Fruit fly (Drosophila melanogaster) whole organism, prepupa: ENCODE data around the gene CG6055.

Experiments
- CG10631 ChIP-seq: fragments of 200-800 bp; sonication (Bioruptor generic); optimal IDR thresholded peaks from 2 replicates; lab custom pipeline; 2016; ENCODE audit warnings: missing biosample characterization, missing genetic modification characterization
- CG10669 ChIP-seq: fragments of 200-800 bp; sonication (Bioruptor generic); optimal IDR thresholded peaks from 3 replicates; lab custom pipeline; 2018; ENCODE audit warnings: missing biosample characterization, mild to moderate bottlenecking, missing genetic modification characterization, moderate library complexity
- CG11294 ChIP-seq: fragments of 200-800 bp; sonication (Bioruptor generic); IDR thresholded peaks from 2 replicates; pipeline ENCODE4 v1.3.6; 2022; ENCODE audit warnings: missing biosample characterization, missing genetic modification characterization
- CG11762 ChIP-seq: fragments of 200-800 bp; sonication (Bioruptor generic); optimal IDR thresholded peaks from 3 replicates; lab custom pipeline; 2016; ENCODE audit warnings: missing biosample characterization, missing genetic modification characterization; ENCODE audit not compliant: insufficient read depth
- CG11902 ChIP-seq: fragments of 200-800 bp; sonication (Bioruptor generic); optimal IDR thresholded peaks from 3 replicates; lab custom pipeline; 2016; ENCODE audit warnings: missing biosample characterization, missing genetic modification characterization
- CG1621 ChIP-seq: fragments of 200-800 bp; sonication (Bioruptor generic); optimal IDR thresholded peaks from 3 replicates; lab custom pipeline; 2018; ENCODE audit warnings: missing biosample characterization, mild to moderate bottlenecking, missing genetic modification characterization
- CG16779 ChIP-seq: fragments of 200-800 bp; sonication (Bioruptor generic); optimal IDR thresholded peaks from 3 replicates; lab custom pipeline; 2017; ENCODE audit warnings: missing biosample characterization, mild to moderate bottlenecking, missing genetic modification characterization
- CG3032 ChIP-seq: fragments of 200-800 bp; optimal IDR thresholded peaks from 2 replicates; lab custom pipeline; 2019; ENCODE audit warnings: missing biosample characterization, mild to moderate bottlenecking, missing genetic modification characterization, moderate library complexity
- CG31627 ChIP-seq: fragments of 200-800 bp; sonication (Bioruptor generic); optimal IDR thresholded peaks from 3 replicates; lab custom pipeline; 2016; ENCODE audit warnings: missing biosample characterization, missing genetic modification characterization
- CG34406 ChIP-seq: fragments of 200-800 bp; sonication (Bioruptor generic); optimal IDR thresholded peaks from 3 replicates; lab custom pipeline; 2016; ENCODE audit warnings: missing biosample characterization, missing genetic modification characterization
- CG4318 ChIP-seq: fragments of 200-800 bp; sonication (Bioruptor generic); optimal IDR thresholded peaks from 3 replicates; lab custom pipeline; 2017; ENCODE audit warnings: missing biosample characterization, mild to moderate bottlenecking, missing genetic modification characterization
- CG6163 ChIP-seq: fragments of 200-800 bp; sonication (Bioruptor generic); IDR thresholded peaks from 3 replicates; pipeline ENCODE4 v1.3.6; 2022; ENCODE audit warnings: missing biosample characterization, missing genetic modification characterization
- CG6276 ChIP-seq: fragments of 200-800 bp; sonication (Bioruptor generic); optimal IDR thresholded peaks from 2 replicates; lab custom pipeline; 2017; ENCODE audit warnings: missing biosample characterization, mild to moderate bottlenecking, missing genetic modification characterization
- CG6792 ChIP-seq: fragments of 200-800 bp; sonication (Bioruptor generic); optimal IDR thresholded peaks from 3 replicates; lab custom pipeline; 2016; ENCODE audit warnings: missing biosample characterization, missing genetic modification characterization
- CG6808 ChIP-seq: fragments of 200-800 bp; sonication (Bioruptor generic); optimal IDR thresholded peaks from 3 replicates; lab custom pipeline; 2017; ENCODE audit warnings: missing biosample characterization, missing genetic modification characterization, mild to moderate bottlenecking, moderate library complexity, missing genetic modification reagents
- CG6854 ChIP-seq: fragments of 200-800 bp; sonication (Bioruptor generic); optimal IDR thresholded peaks from 2 replicates; lab custom pipeline; 2017; ENCODE audit warnings: missing biosample characterization, mild to moderate bottlenecking, missing genetic modification characterization
- CG7368 ChIP-seq: fragments of 200-800 bp; sonication (Bioruptor generic); optimal IDR thresholded peaks from 3 replicates; lab custom pipeline; 2016; ENCODE audit warnings: missing biosample characterization, missing genetic modification characterization
- CG8119 ChIP-seq: fragments of 200-800 bp; sonication (Bioruptor generic); IDR thresholded peaks from 3 replicates; pipeline ENCODE4 v1.3.6; 2022; ENCODE audit warnings: missing biosample characterization, missing genetic modification characterization
- CG8319 ChIP-seq: fragments of 200-800 bp; sonication (Bioruptor generic); optimal IDR thresholded peaks from 3 replicates; lab custom pipeline; 2016; ENCODE audit warnings: missing biosample characterization, missing genetic modification characterization
- CG8632 ChIP-seq: fragments of 200-800 bp; sonication (Bioruptor generic); optimal IDR thresholded peaks from 3 replicates; lab custom pipeline; 2016; ENCODE audit warnings: missing biosample characterization, missing genetic modification characterization
- Eip78C ChIP-seq: fragments of 200-800 bp; sonication (Bioruptor generic); peaks from one replicate; lab custom pipeline; 2016; ENCODE audit warnings: missing biosample characterization, missing genetic modification characterization
- Eip93F ChIP-seq: fragments of 200-800 bp; sonication (Bioruptor generic); optimal IDR thresholded peaks from 2 replicates; lab custom pipeline; 2016; ENCODE audit warnings: missing biosample characterization, mild to moderate bottlenecking, missing genetic modification characterization
- Ets21C ChIP-seq: fragments of 200-800 bp; sonication (Bioruptor generic); optimal IDR thresholded peaks from 3 replicates; lab custom pipeline; 2016; ENCODE audit warnings: missing biosample characterization, missing genetic modification characterization
- Gug ChIP-seq: fragments of 200-800 bp; sonication (Bioruptor generic); IDR thresholded peaks from 2 replicates; pipeline ENCODE4 v1.3.6; 2022; ENCODE audit warnings: missing biosample characterization, missing genetic modification characterization
- Hr39 ChIP-seq: fragments of 200-800 bp; sonication (Bioruptor generic); optimal IDR thresholded peaks from 2 replicates; lab custom pipeline; 2016; ENCODE audit warnings: missing biosample characterization, missing genetic modification characterization
- Hr4 ChIP-seq: fragments of 200-800 bp; sonication (Bioruptor generic); optimal IDR thresholded peaks from 3 replicates; lab custom pipeline; 2016; ENCODE audit warnings: missing biosample characterization, missing genetic modification characterization
- Lpt ChIP-seq: fragments of 200-800 bp; sonication (Bioruptor generic); optimal IDR thresholded peaks from 3 replicates; lab custom pipeline; 2016; ENCODE audit warnings: missing biosample characterization, missing genetic modification characterization
- Met ChIP-seq: fragments of 200-800 bp; sonication (Bioruptor generic); optimal IDR thresholded peaks from 3 replicates; lab custom pipeline; 2016; ENCODE audit warnings: missing biosample characterization, missing genetic modification characterization
- OdsH ChIP-seq: fragments of 200-800 bp; sonication (Bioruptor generic); optimal IDR thresholded peaks from 3 replicates; lab custom pipeline; 2016; ENCODE audit warnings: missing biosample characterization, missing genetic modification characterization
- Smox ChIP-seq: fragments of 200-800 bp; sonication (Bioruptor generic); optimal IDR thresholded peaks from 3 replicates; lab custom pipeline; 2016; ENCODE audit warnings: missing biosample characterization, missing genetic modification characterization
- Sox14 ChIP-seq: fragments of 200-800 bp; sonication (Bioruptor generic); optimal IDR thresholded peaks from 3 replicates; lab custom pipeline; 2016; ENCODE audit warnings: missing biosample characterization, missing genetic modification characterization
- Sox15 ChIP-seq: fragments of 200-800 bp; sonication (Bioruptor generic); optimal IDR thresholded peaks from 3 replicates; lab custom pipeline; 2016; ENCODE audit warnings: missing biosample characterization, missing genetic modification characterization
- achi ChIP-seq: fragments of 200-800 bp; sonication (Bioruptor generic); optimal IDR thresholded peaks from 3 replicates; lab custom pipeline; 2016; ENCODE audit warnings: missing biosample characterization, missing genetic modification characterization
- acj6 ChIP-seq: fragments of 200-800 bp; sonication (Bioruptor generic); optimal IDR thresholded peaks from 3 replicates; lab custom pipeline; 2016; ENCODE audit warnings: missing biosample characterization, missing genetic modification characterization
- dac ChIP-seq: fragments of 200-800 bp; sonication (Bioruptor generic); optimal IDR thresholded peaks from 2 replicates; lab custom pipeline; 2017; ENCODE audit warnings: missing biosample characterization, mild to moderate bottlenecking, missing genetic modification characterization
- dsx ChIP-seq: fragments of 200-800 bp; optimal IDR thresholded peaks from 3 replicates; lab custom pipeline; 2019; ENCODE audit warnings: missing biosample characterization, mild to moderate bottlenecking, missing genetic modification characterization, moderate library complexity; ENCODE audit not compliant: poor library complexity, severe bottlenecking
- fd59A ChIP-seq: fragments of 200-800 bp; sonication (Bioruptor generic); optimal IDR thresholded peaks from 2 replicates; lab custom pipeline; 2017; ENCODE audit warnings: missing biosample characterization, mild to moderate bottlenecking, missing genetic modification characterization, missing genetic modification reagents
- fd85E ChIP-seq: fragments of 200-800 bp; sonication (Bioruptor generic); optimal IDR thresholded peaks from 3 replicates; lab custom pipeline; 2016; ENCODE audit warnings: missing biosample characterization, missing genetic modification characterization
- lz ChIP-seq: fragments of 200-800 bp; sonication (Bioruptor generic); optimal IDR thresholded peaks from 3 replicates; lab custom pipeline; 2016; ENCODE audit warnings: missing biosample characterization, missing genetic modification characterization
- net ChIP-seq: fragments of 200-800 bp; sonication (Bioruptor generic); optimal IDR thresholded peaks from 3 replicates; lab custom pipeline; 2016; ENCODE audit warnings: missing biosample characterization, missing genetic modification characterization
- pdm3 ChIP-seq: fragments of 200-800 bp; sonication (Bioruptor generic); optimal IDR thresholded peaks from 3 replicates; lab custom pipeline; 2016; ENCODE audit warnings: missing biosample characterization, missing genetic modification characterization
- ss ChIP-seq, 2 experiments: fragments of 200-800 bp; sonication (Bioruptor generic); optimal IDR thresholded peaks; 2 replicates in 1 of 2; 3 replicates in 1 of 2; lab custom pipeline; 2017 to 2018; ENCODE audit warnings: mild to moderate bottlenecking in 2 of 2, missing biosample characterization in 2 of 2, missing genetic modification characterization in 2 of 2, moderate library complexity in 1 of 2
- vri ChIP-seq: fragments of 200-800 bp; sonication (Bioruptor generic); optimal IDR thresholded peaks from 3 replicates; lab custom pipeline; 2016; ENCODE audit warnings: missing biosample characterization, mild to moderate bottlenecking, missing genetic modification characterization

Gene CG6055

DNA sequence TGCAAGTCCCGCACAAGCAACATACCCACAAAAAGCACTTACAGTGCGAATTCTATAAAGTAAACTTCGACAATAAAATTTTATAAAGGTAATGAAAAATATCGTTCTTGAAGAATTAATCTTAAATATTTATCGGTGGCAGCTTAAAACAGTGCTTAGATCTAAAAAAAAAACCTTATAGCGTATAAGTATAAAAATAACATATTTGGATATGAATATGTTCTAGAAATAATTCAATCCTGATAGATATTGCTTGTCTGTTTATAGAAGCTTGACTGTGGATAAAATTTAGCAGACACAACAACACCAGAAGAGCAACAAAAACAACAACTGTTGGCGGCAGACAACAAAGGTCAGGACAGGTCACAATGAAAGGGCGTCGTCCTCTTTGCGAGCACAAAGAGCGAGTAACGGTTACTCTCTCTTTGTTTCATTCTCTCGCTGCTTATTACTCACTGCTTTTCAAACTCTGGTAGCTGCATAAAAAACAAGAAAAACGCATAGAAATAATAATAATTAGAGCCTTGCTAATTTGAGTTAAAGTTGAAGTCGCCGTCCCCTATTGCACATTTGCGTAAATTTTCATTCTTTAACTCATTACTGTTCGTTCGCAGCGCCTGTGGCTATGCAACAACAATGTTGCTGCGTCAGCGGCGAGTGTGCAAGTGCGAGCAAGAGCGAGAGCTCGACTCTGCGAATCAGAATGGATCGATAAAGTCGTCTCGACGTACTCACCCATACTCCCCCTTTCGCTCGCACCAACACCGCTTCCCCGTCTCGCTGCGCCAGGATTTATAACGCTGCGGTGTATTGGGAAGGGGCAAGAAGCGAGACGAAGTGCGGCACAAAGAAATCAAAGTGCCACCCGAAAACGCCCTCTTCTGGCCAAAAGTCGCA, 46.7 kb upstream of the CG6055 start (continued):
- TF ChIP-seq dsx (peak; percentile 87), CG8119 (GFP tag; lab: Robert Waterston, UW) (peak; percentile 67), CG6792 (GFP tag; lab: Kevin White, UChicago) (peak; percentile 45), net (no peak), CG1621 (tag; lab: Kevin White, UChicago) (no peak), CG6808 (GFP tag; lab: Kevin White, UChicago) (peak; percentile 64), fd59A (GFP tag; lab: Kevin White, UChicago) (peak; percentile 44), acj6 (peak; percentile 30), CG16779 (tag; lab: Kevin White, UChicago) (peak; percentile 44), vri (no peak), achi (GFP tag; lab: Kevin White, UChicago) (peak; percentile 77), Smox (GFP tag; lab: Kevin White, UChicago) (peak; percentile 69), CG31627 (peak; percentile 65), lz (GFP tag; lab: Kevin White, UChicago) (peak; percentile 85), CG8632 (GFP tag; lab: Kevin White, UChicago) (peak; percentile 49), Ets21C (peak; percentile 62), Sox14 (GFP tag; lab: Kevin White, UChicago) (peak; percentile 81), Eip78C (GFP tag; lab: Kevin White, UChicago) (peak; percentile 86), ss (GFP tag; optimal IDR thresholded peaks at IDR 0.05; lab: Kevin White, UChicago) (peak in 1 of 2 experiments; percentile 76), CG8319 (GFP tag; lab: Kevin White, UChicago) (no peak)

DNA sequence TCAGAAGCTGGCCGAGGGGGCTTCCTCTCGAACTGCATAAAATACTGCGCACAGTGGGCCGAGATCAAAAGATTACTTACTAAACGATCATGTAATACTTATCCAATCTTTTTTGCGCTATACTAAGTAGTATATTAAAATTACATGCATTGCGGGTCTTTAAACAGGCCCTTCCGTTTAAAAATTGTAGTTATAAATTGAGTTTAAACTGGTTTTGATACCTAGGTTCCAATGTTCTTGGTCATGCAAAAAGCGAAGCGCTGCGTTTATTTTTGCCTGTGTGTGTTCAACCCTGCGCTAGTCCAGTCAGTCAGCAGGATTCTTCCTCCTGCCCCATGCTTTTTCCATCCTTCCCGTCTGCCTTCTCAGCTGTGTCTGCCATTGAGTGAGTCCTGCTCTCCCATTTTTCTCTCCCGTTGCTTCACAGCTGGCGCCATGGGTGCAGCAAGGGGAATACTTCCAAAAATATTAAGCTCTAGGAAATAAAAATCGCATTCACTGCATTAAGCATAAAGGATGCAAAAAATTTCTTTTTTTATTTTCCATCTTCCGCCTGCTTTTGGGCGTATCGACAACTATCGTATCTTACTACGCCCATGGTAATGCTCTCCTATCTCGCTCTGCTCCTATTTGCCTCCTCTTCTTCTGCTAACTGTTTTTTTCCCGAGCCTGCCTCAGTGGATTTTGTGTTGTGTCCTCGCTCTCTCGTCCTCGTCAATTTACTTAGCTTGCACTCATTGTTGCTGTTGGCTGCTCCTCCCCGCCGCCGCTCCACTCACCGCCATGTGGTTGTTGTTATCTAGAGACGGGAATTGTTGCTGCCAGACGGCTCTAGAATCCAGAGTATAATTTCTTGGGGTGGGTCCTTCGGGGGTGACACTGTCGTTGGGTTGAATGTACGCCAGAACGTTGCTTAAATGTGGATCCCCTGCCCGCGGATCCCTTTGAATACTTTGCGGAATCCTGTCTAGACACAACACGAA, 45.7 kb upstream of the CG6055 start:
- TF ChIP-seq CG11762 (GFP tag; lab: Kevin White, UChicago) (peak; percentile 81), fd59A (GFP tag; lab: Kevin White, UChicago) (peak; percentile 94), Ets21C (peak; percentile 77), Sox14 (GFP tag; lab: Kevin White, UChicago) (peak; percentile 75), lz (GFP tag; lab: Kevin White, UChicago) (peak; percentile 87), vri (peak; percentile 78), CG34406 (peak; percentile 69), OdsH (GFP tag; lab: Kevin White, UChicago) (peak; percentile 91), CG11902 (GFP tag; lab: Kevin White, UChicago) (peak; percentile 68), CG3032 (tag; lab: Kevin White, UChicago) (peak; percentile 92), CG6792 (GFP tag; lab: Kevin White, UChicago) (peak; percentile 85), CG6276 (GFP tag; lab: Kevin White, UChicago) (peak; percentile 55), Sox15 (peak; percentile 63), dac (GFP tag; lab: Kevin White, UChicago) (peak; percentile 26), CG31627 (peak; percentile 74), net (peak; percentile 76), fd85E (peak; percentile 23), Smox (GFP tag; lab: Kevin White, UChicago) (peak; percentile 81), CG6854 (GFP tag; lab: Kevin White, UChicago) (peak; percentile 26), Met (GFP tag; lab: Kevin White, UChicago) (peak; percentile 88), CG4318 (GFP tag; lab: Kevin White, UChicago) (peak; percentile 57), CG10669 (GFP tag; lab: Kevin White, UChicago) (peak; percentile 91), pdm3 (peak; percentile 91), CG7368 (GFP tag; lab: Kevin White, UChicago) (peak; percentile 77), Hr39 (peak; percentile 77), acj6 (peak; percentile 83), CG10631 (GFP tag; lab: Kevin White, UChicago) (peak; percentile 91), Hr4 (peak; percentile 66), Eip93F (GFP tag; lab: Kevin White, UChicago) (peak; percentile 66), CG16779 (tag; lab: Kevin White, UChicago) (peak; percentile 70), Eip78C (GFP tag; lab: Kevin White, UChicago) (peak; percentile 95), CG6808 (GFP tag; lab: Kevin White, UChicago) (peak; percentile 92), Lpt (peak; percentile 70), CG11294 (peak; percentile 61), CG6163 (peak; percentile 88), Gug (GFP tag; lab: Robert Waterston, UW) (peak; percentile 75), ss (GFP tag; optimal IDR thresholded peaks at IDR 0.05; lab: Kevin White, UChicago) (peak; percentile 90 to 91)
